Worm (Caenorhabditis elegans) whole organism, midembryonic: ENCODE data around the gene gfi-1.

Source experiments
- tab-1 ChIP-seq: fragments of 200-800 bp; sonication (Bioruptor generic); IDR thresholded peaks from 2 replicates; pipeline ENCODE4 v1.3.6; 2022; ENCODE audit warnings: missing genetic modification characterization, missing compliant biosample characterization
- ztf-29 ChIP-seq: fragments of 200-800 bp; sonication (Bioruptor generic); IDR thresholded peaks from 2 replicates; pipeline ENCODE4 v1.3.6; 2022; ENCODE audit warnings: missing genetic modification reagents, missing genetic modification characterization, missing compliant biosample characterization

DNA sequence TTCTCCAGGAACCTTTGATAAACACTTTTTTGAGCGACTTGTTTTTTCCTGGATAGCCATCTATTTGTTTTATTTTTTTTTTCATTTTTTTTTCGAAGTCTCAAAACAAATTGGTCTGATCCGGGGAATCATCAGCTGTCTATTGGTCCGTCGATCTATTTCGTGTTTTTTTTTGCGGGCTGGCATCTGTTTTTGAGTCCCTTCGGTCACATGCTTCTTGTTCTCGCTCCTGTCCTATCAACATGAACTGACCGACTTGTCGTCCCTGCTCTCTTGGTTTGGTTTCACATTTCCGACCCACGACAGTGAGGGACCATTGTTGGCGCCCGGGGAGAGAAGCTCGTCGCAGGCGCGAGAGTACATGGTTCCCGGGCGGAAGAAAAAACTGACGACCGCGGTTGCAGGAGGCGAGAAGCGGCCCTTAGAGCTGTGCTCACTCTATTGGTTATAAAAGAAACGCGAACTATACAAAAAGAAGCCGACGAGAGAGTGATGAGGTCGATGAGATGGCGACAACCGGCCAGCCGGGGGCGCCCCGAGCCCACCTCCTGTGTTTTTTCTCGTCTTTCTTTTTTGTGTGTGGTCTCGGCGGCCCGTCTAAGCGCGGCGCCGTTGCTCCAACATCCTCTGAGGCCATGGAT, 55.1 kb downstream of the gfi-1 start:
- no peak for TF ChIP-seq ztf-29 (GFP tag; lab: Robert Waterston, UW)
- TF ChIP-seq tab-1 (GFP tag; lab: Robert Waterston, UW): no peak
